Fruit fly (Drosophila melanogaster) whole organism, embryonic: ENCODE results near the gene barc.

Experiments
- Asciz ChIP-seq: fragments of 200-800 bp; sonication (Bioruptor generic); optimal IDR thresholded peaks from 2 replicates; lab custom pipeline; 2017; ENCODE audit warnings: missing biosample characterization, mild to moderate bottlenecking, missing genetic modification characterization, missing genetic modification reagents
- CG10462 ChIP-seq: fragments of 200-800 bp; sonication (Bioruptor generic); optimal IDR thresholded peaks from 2 replicates; lab custom pipeline; 2016; ENCODE audit warnings: missing biosample characterization, missing genetic modification characterization
- CG11504 ChIP-seq: fragments of 200-800 bp; sonication (Bioruptor generic); optimal IDR thresholded peaks from 3 replicates; lab custom pipeline; 2019; ENCODE audit warnings: missing biosample characterization, mild to moderate bottlenecking, missing genetic modification characterization, moderate library complexity
- CG12391 ChIP-seq: fragments of 200-800 bp; sonication (Bioruptor generic); optimal IDR thresholded peaks from 3 replicates; lab custom pipeline; 2018; ENCODE audit warnings: missing biosample characterization, mild to moderate bottlenecking, missing genetic modification characterization, moderate library complexity
- CG13123 ChIP-seq: fragments of 200-800 bp; sonication (Bioruptor generic); optimal IDR thresholded peaks from 2 replicates; lab custom pipeline; 2016; ENCODE audit warnings: missing biosample characterization, missing genetic modification characterization
- CG13424 ChIP-seq: fragments of 200-800 bp; sonication (Bioruptor generic); optimal IDR thresholded peaks from 2 replicates; lab custom pipeline; 2019; ENCODE audit warnings: missing biosample characterization, mild to moderate bottlenecking, missing genetic modification characterization, moderate library complexity
- CG15269 ChIP-seq: fragments of 200-800 bp; sonication (Bioruptor generic); optimal IDR thresholded peaks from 2 replicates; lab custom pipeline; 2018; ENCODE audit warnings: missing biosample characterization, mild to moderate bottlenecking, missing genetic modification characterization, moderate library complexity
- CG16813 ChIP-seq: fragments of 200-800 bp; sonication (Bioruptor generic); IDR thresholded peaks from 3 replicates; pipeline ENCODE4 v1.3.6; 2022; ENCODE audit warnings: missing biosample characterization, missing genetic modification characterization; ENCODE audit not compliant: partially characterized antibody
- CG17802 ChIP-seq: fragments of 200-800 bp; sonication (Bioruptor generic); optimal IDR thresholded peaks from 2 replicates; lab custom pipeline; 2018; ENCODE audit warnings: missing biosample characterization, mild to moderate bottlenecking, missing genetic modification characterization, moderate library complexity
- CG18599 ChIP-seq: fragments of 200-800 bp; sonication (Bioruptor generic); optimal IDR thresholded peaks from 3 replicates; lab custom pipeline; 2017; ENCODE audit warnings: missing biosample characterization, missing genetic modification characterization, mild to moderate bottlenecking, moderate library complexity, missing genetic modification reagents
- CG2678 ChIP-seq: fragments of 200-800 bp; sonication (Bioruptor generic); optimal IDR thresholded peaks from 3 replicates; lab custom pipeline; 2019; ENCODE audit warnings: missing biosample characterization, mild to moderate bottlenecking, missing genetic modification characterization, moderate library complexity
- CG32532 ChIP-seq: fragments of 200-800 bp; sonication (Bioruptor generic); IDR thresholded peaks from 2 replicates; pipeline ENCODE4 v1.3.6; 2022; ENCODE audit warnings: missing biosample characterization, missing genetic modification characterization
- CG5180 ChIP-seq: fragments of 200-800 bp; sonication (Bioruptor generic); optimal IDR thresholded peaks from 3 replicates; lab custom pipeline; 2017; ENCODE audit warnings: missing biosample characterization, missing genetic modification characterization, mild to moderate bottlenecking, moderate library complexity, missing genetic modification reagents
- CG6254 ChIP-seq: fragments of 200-800 bp; sonication (Bioruptor generic); optimal IDR thresholded peaks from 3 replicates; lab custom pipeline; 2017; ENCODE audit warnings: mild to moderate bottlenecking, missing biosample characterization, missing genetic modification reagents, missing genetic modification characterization
- CG6654 ChIP-seq: fragments of 200-800 bp; sonication (Bioruptor generic); optimal IDR thresholded peaks from 2 replicates; lab custom pipeline; 2017; ENCODE audit warnings: missing biosample characterization, mild to moderate bottlenecking, missing genetic modification characterization
- CG7839 ChIP-seq: fragments of 200-800 bp; sonication (Bioruptor generic); optimal IDR thresholded peaks from 3 replicates; lab custom pipeline; 2018; ENCODE audit warnings: missing biosample characterization, mild to moderate bottlenecking, missing genetic modification characterization, moderate library complexity
- CG9932 ChIP-seq: fragments of 200-800 bp; sonication (Bioruptor generic); IDR thresholded peaks from 2 replicates; pipeline ENCODE4 v1.3.6; 2022; ENCODE audit warnings: missing biosample characterization, missing genetic modification characterization
- CoRest ChIP-seq: fragments of 200-800 bp; sonication (Bioruptor generic); optimal IDR thresholded peaks from 3 replicates; lab custom pipeline; 2018; ENCODE audit warnings: missing biosample characterization, mild to moderate bottlenecking, missing genetic modification characterization, moderate library complexity
- Dip3 ChIP-seq: fragments of 200-800 bp; sonication (Bioruptor generic); optimal IDR thresholded peaks from 3 replicates; lab custom pipeline; 2016; ENCODE audit warnings: missing biosample characterization, missing genetic modification characterization
- Eip74EF ChIP-seq, 2 experiments: fragments of 200-800 bp in 1 of 2; fragments of >200 bp in 1 of 2; sonication (Bioruptor generic) in 1 of 2; optimal IDR thresholded peaks; 2 replicates each; lab custom pipeline; 2017 to 2019; ENCODE audit warnings: missing biosample characterization in 2 of 2, missing genetic modification characterization in 2 of 2, mild to moderate bottlenecking in 1 of 2, moderate library complexity in 1 of 2
- Fer2 ChIP-seq: fragments of 200-800 bp; sonication (Bioruptor generic); optimal IDR thresholded peaks from 2 replicates; lab custom pipeline; 2018; ENCODE audit warnings: missing biosample characterization, mild to moderate bottlenecking, missing genetic modification characterization, moderate library complexity
- HmgZ ChIP-seq: fragments of 200-800 bp; sonication (Bioruptor generic); optimal IDR thresholded peaks from 2 replicates; lab custom pipeline; 2018; ENCODE audit warnings: missing biosample characterization, mild to moderate bottlenecking, missing genetic modification characterization
- Hr51 ChIP-seq, 2 experiments: fragments of 200-800 bp; sonication (Bioruptor generic); optimal IDR thresholded peaks; 2 replicates in 1 of 2; 3 replicates in 1 of 2; lab custom pipeline; 2016 to 2018; ENCODE audit warnings: missing biosample characterization in 2 of 2, missing genetic modification characterization in 2 of 2, mild to moderate bottlenecking in 1 of 2, moderate library complexity in 1 of 2
- Meics ChIP-seq: fragments of 200-800 bp; sonication (Bioruptor generic); optimal IDR thresholded peaks from 2 replicates; lab custom pipeline; 2017; ENCODE audit warnings: missing biosample characterization, mild to moderate bottlenecking, missing genetic modification characterization
- NFAT ChIP-seq: fragments of 200-800 bp; sonication (Bioruptor generic); IDR thresholded peaks from 2 replicates; pipeline ENCODE4 v1.3.6; 2022; ENCODE audit warnings: missing biosample characterization, missing genetic modification characterization
- Nf-YB ChIP-seq: fragments of 200-800 bp; sonication (Bioruptor generic); optimal IDR thresholded peaks from 3 replicates; lab custom pipeline; 2019; ENCODE audit warnings: missing biosample characterization, mild to moderate bottlenecking, missing genetic modification characterization, moderate library complexity
- Nf-YC ChIP-seq: fragments of 200-800 bp; optimal IDR thresholded peaks from 3 replicates; lab custom pipeline; 2019; ENCODE audit warnings: missing biosample characterization, mild to moderate bottlenecking, missing genetic modification characterization, moderate library complexity
- Oli ChIP-seq: fragments of 200-800 bp; sonication (Bioruptor generic); optimal IDR thresholded peaks from 2 replicates; lab custom pipeline; 2018; ENCODE audit warnings: missing biosample characterization, mild to moderate bottlenecking, missing genetic modification characterization, moderate library complexity
- PHDP ChIP-seq: fragments of 200-800 bp; sonication (Bioruptor generic); optimal IDR thresholded peaks from 3 replicates; lab custom pipeline; 2018; ENCODE audit warnings: missing biosample characterization, mild to moderate bottlenecking, missing genetic modification characterization, moderate library complexity
- Poxn ChIP-seq: fragments of 200-800 bp; sonication (Bioruptor generic); IDR thresholded peaks from 2 replicates; pipeline ENCODE4 v1.3.6; 2022; ENCODE audit warnings: missing biosample characterization, missing genetic modification characterization
- Six4 ChIP-seq: fragments of 200-800 bp; sonication (Bioruptor generic); optimal IDR thresholded peaks from 2 replicates; lab custom pipeline; 2016; ENCODE audit warnings: missing biosample characterization, missing genetic modification characterization
- Vsx1 ChIP-seq: fragments of 200-800 bp; sonication (Bioruptor generic); optimal IDR thresholded peaks from 2 replicates; lab custom pipeline; 2017; ENCODE audit warnings: missing biosample characterization, mild to moderate bottlenecking, missing genetic modification characterization, missing genetic modification reagents
- ap ChIP-seq: fragments of 200-800 bp; sonication (Bioruptor generic); IDR thresholded peaks from 2 replicates; pipeline ENCODE4 v1.3.6; 2022; ENCODE audit warnings: missing biosample characterization, missing genetic modification characterization
- bowl ChIP-seq: fragments of 200-800 bp; sonication (Bioruptor generic); IDR thresholded peaks from 2 replicates; pipeline ENCODE4 v1.3.6; 2022; ENCODE audit warnings: missing biosample characterization, missing genetic modification characterization
- cad ChIP-seq: fragments of >200 bp; optimal IDR thresholded peaks from 2 replicates; lab custom pipeline; 2017; ENCODE audit warnings: missing biosample characterization, missing genetic modification characterization
- ftz-f1 ChIP-seq: fragments of 200-800 bp; sonication (Bioruptor generic); optimal IDR thresholded peaks from 2 replicates; lab custom pipeline; 2016; ENCODE audit warnings: missing biosample characterization, missing genetic modification characterization
- gro ChIP-seq: fragments of 200-800 bp; sonication (Bioruptor generic); optimal IDR thresholded peaks from 2 replicates; lab custom pipeline; 2016; ENCODE audit warnings: missing biosample characterization, missing genetic modification characterization
- kah ChIP-seq: fragments of 200-800 bp; sonication (Bioruptor generic); optimal IDR thresholded peaks from 2 replicates; lab custom pipeline; 2018; ENCODE audit warnings: missing biosample characterization, mild to moderate bottlenecking, missing genetic modification characterization
- ken ChIP-seq: fragments of 200-800 bp; sonication (Bioruptor generic); IDR thresholded peaks from 3 replicates; pipeline ENCODE4 v1.3.6; 2022; ENCODE audit warnings: missing biosample characterization, missing genetic modification characterization
- luna ChIP-seq: fragments of 200-800 bp; sonication (Bioruptor generic); optimal IDR thresholded peaks from 2 replicates; lab custom pipeline; 2016; ENCODE audit warnings: missing biosample characterization, missing genetic modification characterization
- onecut ChIP-seq: fragments of 200-800 bp; sonication (Bioruptor generic); IDR thresholded peaks from 2 replicates; pipeline ENCODE4 v1.3.6; 2022; ENCODE audit warnings: missing biosample characterization, missing genetic modification characterization
- pho ChIP-seq: fragments of 200-800 bp; sonication (Bioruptor generic); optimal IDR thresholded peaks from 2 replicates; lab custom pipeline; 2016; ENCODE audit warnings: missing biosample characterization, missing genetic modification characterization
- row ChIP-seq: fragments of 200-800 bp; sonication (Bioruptor generic); IDR thresholded peaks from 3 replicates; pipeline ENCODE4 v1.3.6; 2022; ENCODE audit warnings: missing biosample characterization, missing genetic modification characterization
- sc ChIP-seq, 3 experiments: fragments of >200 bp in 2 of 3; fragments of 200-800 bp in 1 of 3; sonication (Bioruptor generic) in 1 of 3; optimal IDR thresholded peaks; 2 replicates in 2 of 3; 3 replicates in 1 of 3; lab custom pipeline; 2017; ENCODE audit warnings: mild to moderate bottlenecking in 1 of 3, missing biosample characterization in 1 of 3, missing genetic modification characterization in 1 of 3, missing genetic modification reagents in 1 of 3
- scrt ChIP-seq: fragments of 200-800 bp; sonication (Bioruptor generic); optimal IDR thresholded peaks from 2 replicates; lab custom pipeline; 2018; ENCODE audit warnings: missing biosample characterization, mild to moderate bottlenecking, missing genetic modification characterization, moderate library complexity
- sens ChIP-seq: fragments of 200-800 bp; sonication (Bioruptor generic); peaks from one replicate; lab custom pipeline; 2016; ENCODE audit warnings: missing biosample characterization, missing genetic modification characterization
- slbo ChIP-seq: fragments of 200-800 bp; sonication (Bioruptor generic); IDR thresholded peaks from 2 replicates; pipeline ENCODE4 v1.3.6; 2022; ENCODE audit warnings: missing biosample characterization, missing genetic modification characterization
- sob ChIP-seq: fragments of 200-800 bp; sonication (Bioruptor generic); IDR thresholded peaks from 2 replicates; pipeline ENCODE4 v1.3.6; 2022; ENCODE audit warnings: missing biosample characterization, missing genetic modification characterization
- sqz ChIP-seq: fragments of 200-800 bp; sonication (Bioruptor generic); optimal IDR thresholded peaks from 3 replicates; lab custom pipeline; 2018; ENCODE audit warnings: missing biosample characterization, mild to moderate bottlenecking, missing genetic modification characterization
- unpg ChIP-seq: fragments of 200-800 bp; sonication (Bioruptor generic); optimal IDR thresholded peaks from 3 replicates; lab custom pipeline; 2018; ENCODE audit warnings: missing biosample characterization, mild to moderate bottlenecking, missing genetic modification characterization, moderate library complexity

The barc gene

DNA sequence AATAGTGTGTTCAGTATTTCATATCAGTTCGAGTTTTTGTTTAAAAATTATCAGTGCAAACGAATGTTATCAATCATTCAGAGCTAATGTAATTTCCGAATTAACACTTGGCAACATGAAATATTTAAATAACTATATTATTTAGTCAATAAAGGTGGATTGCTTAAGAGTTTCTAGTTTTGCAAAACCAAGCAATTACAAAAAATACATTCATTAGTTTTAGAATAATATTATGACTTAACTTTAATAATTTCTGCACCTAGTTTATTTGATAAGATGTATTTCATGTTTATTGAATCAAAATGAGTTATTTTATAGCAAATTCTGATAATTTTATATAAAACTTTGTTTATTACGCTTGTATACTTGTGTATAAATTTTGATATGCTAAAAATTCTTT lies 49.5 kb downstream of the barc start (continued):
- TF ChIP-seq unpg (GFP tag; lab: Kevin White, UChicago) (peak; percentile 2), Nf-YC (tag; lab: Kevin White, UChicago) (no peak), CG9932 (GFP tag; lab: Robert Waterston, UW) (no peak), CG6254 (GFP tag; lab: Kevin White, UChicago) (no peak), sob (GFP tag; lab: Robert Waterston, UW) (no peak), Meics (GFP tag; lab: Kevin White, UChicago) (peak; percentile 59), CG18599 (GFP tag; lab: Kevin White, UChicago) (peak; percentile 11), slbo (GFP tag; lab: Robert Waterston, UW) (0 out of 2 replicates have a peak, but pooled peaks have one; percentile 15), CG7839 (tag; lab: Kevin White, UChicago) (peak; percentile 44), Eip74EF (GFP tag; optimal IDR thresholded peaks at IDR 0.05; lab: Kevin White, UChicago) (no peak), bowl (GFP tag; lab: Robert Waterston, UW) (no peak), Nf-YB (GFP tag; lab: Kevin White, UChicago) (no peak), sc (optimal IDR thresholded peaks at IDR 0.05; lab: Kevin White, UChicago) (no peak), sc (GFP tag; optimal IDR thresholded peaks at IDR 0.05; lab: Kevin White, UChicago) (no peak), scrt (GFP tag; lab: Kevin White, UChicago) (no peak), onecut (GFP tag; lab: Robert Waterston, UW) (no peak), CoRest (tag; lab: Kevin White, UChicago) (peak; percentile 22), Vsx1 (GFP tag; lab: Kevin White, UChicago) (no peak), CG32532 (GFP tag; lab: Robert Waterston, UW) (no peak), PHDP (tag; lab: Kevin White, UChicago) (peak; percentile 16), row (GFP tag; lab: Robert Waterston, UW) (peak; percentile 8; the same call in 1 of the 3 replicates), CG13424 (tag; lab: Kevin White, UChicago) (peak; percentile 4), CG16813 (no peak), sens (GFP tag; lab: Kevin White, UChicago) (no peak), Poxn (GFP tag; lab: Robert Waterston, UW) (no peak), CG5180 (GFP tag; lab: Kevin White, UChicago) (no peak), kah (no peak), Fer2 (tag; lab: Kevin White, UChicago) (no peak), sqz (GFP tag; lab: Kevin White, UChicago) (no peak), Hr51 (GFP tag; optimal IDR thresholded peaks at IDR 0.05; lab: Kevin White, UChicago) (peak in 1 of 2 experiments; percentile 39), CG11504 (tag; lab: Kevin White, UChicago) (peak; percentile 42), Six4 (no peak), CG10462 (GFP tag; lab: Kevin White, UChicago) (no peak), ken (GFP tag; lab: Robert Waterston, UW) (no peak), pho (GFP tag; lab: Kevin White, UChicago) (no peak), HmgZ (tag; lab: Kevin White, UChicago) (no peak), CG15269 (tag; lab: Kevin White, UChicago) (peak; percentile 8), CG2678 (peak; percentile 67), cad (GFP tag; lab: Kevin White, UChicago) (no peak)

DNA sequence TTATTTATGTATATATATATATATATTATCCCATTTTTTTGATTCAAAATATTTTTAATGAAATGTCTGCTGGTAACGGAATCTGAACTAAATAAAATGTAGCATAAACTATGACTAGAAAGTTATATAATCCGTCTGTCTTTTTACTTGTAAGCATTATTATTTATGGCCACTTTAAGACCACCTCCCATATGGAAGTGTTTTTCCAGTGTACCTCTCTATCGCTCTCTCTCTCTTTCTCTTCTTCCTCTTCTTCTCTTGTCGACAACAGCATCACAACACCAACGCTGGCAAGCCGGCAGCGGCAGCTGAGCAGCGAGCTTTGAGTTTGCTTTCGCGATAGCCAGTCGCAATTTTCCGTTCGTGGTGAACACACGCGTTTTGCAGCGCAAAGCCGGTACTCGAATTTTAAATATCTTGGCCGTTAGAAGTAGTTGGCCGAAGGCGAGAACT lies 50.8 kb downstream of the barc start, which contains the start of gene rgn:
Gene rgn, plus strand, starts transcription at position 344 of the 453 bp plus-strand sequence.
- TF ChIP-seq CG6654 (GFP tag; lab: Kevin White, UChicago): peak; percentile 36
- TF ChIP-seq CG12391 (tag; lab: Kevin White, UChicago): peak; percentile 77
- peak; percentile 52 for TF ChIP-seq Asciz (GFP tag; lab: Kevin White, UChicago)
- TF ChIP-seq CG17802 (tag; lab: Kevin White, UChicago): no peak
- peak; percentile 73 for TF ChIP-seq NFAT (GFP tag; lab: Robert Waterston, UW)
- TF ChIP-seq luna: peak; percentile 52
- peak; percentile 64 for TF ChIP-seq gro (GFP tag; lab: Kevin White, UChicago)
- peak; percentile 7 for TF ChIP-seq ftz-f1 (GFP tag; lab: Kevin White, UChicago)
- TF ChIP-seq ap (GFP tag; lab: Robert Waterston, UW): 0 out of 2 replicates have a peak, but pooled peaks have one; percentile 30
- TF ChIP-seq Oli (tag; lab: Kevin White, UChicago): peak; percentile 77
- TF ChIP-seq CG13123: peak; percentile 9
- peak; percentile 33 for TF ChIP-seq Dip3 (GFP tag; lab: Kevin White, UChicago)
